Worm (Caenorhabditis elegans) whole organism, young adult: ENCODE data around the gene arrd-8.

Source experiments
- F22D6.2 ChIP-seq: sonication (generic microtip); optimal IDR thresholded peaks from 2 replicates; lab custom pipeline; 2016; ENCODE audit warnings: mild to moderate bottlenecking, missing genetic modification characterization, missing compliant biosample characterization
- F33H1.4 ChIP-seq: fragments of 200-800 bp; sonication (Bioruptor generic); IDR thresholded peaks from 2 replicates; pipeline ENCODE4 v1.3.6; 2022; ENCODE audit warnings: missing genetic modification reagents, missing genetic modification characterization, missing compliant biosample characterization
- F39B2.1 ChIP-seq: fragments of 200-800 bp; sonication (Bioruptor generic); IDR thresholded peaks from 2 replicates; pipeline ENCODE4 v1.3.6; 2022; ENCODE audit warnings: missing genetic modification reagents, missing genetic modification characterization, missing compliant biosample characterization
- F55B11.4 ChIP-seq: sonication (generic microtip); optimal IDR thresholded peaks from 2 replicates; lab custom pipeline; 2016; ENCODE audit warnings: missing compliant biosample characterization, missing genetic modification characterization, borderline replicate concordance; ENCODE audit not compliant: insufficient read depth
- Y56A3A.18 ChIP-seq: fragments of 200-800 bp; sonication (Bioruptor generic); IDR thresholded peaks from 2 replicates; pipeline ENCODE4 v1.3.6; 2022; ENCODE audit warnings: missing genetic modification reagents, missing genetic modification characterization, missing compliant biosample characterization
- Y67H2A.10 ChIP-seq: fragments of 200-800 bp; sonication (Bioruptor generic); conservative IDR thresholded peaks from 2 replicates; pipeline ENCODE4 v1.3.6; 2022; ENCODE audit warnings: missing genetic modification reagents, missing genetic modification characterization, missing compliant biosample characterization
- ama-1 ChIP-seq, 3 experiments: fragments of 150-350 bp in 1 of 3; sonication (generic microtip) in 2 of 3; optimal IDR thresholded peaks; 2 replicates each; lab custom pipeline; 2014 to 2018; ENCODE audit warnings: missing biosample characterization in 2 of 3, missing genetic modification characterization in 2 of 3, missing genetic modification reagents in 2 of 3
- aptf-3 ChIP-seq: fragments of 200-800 bp; sonication (Bioruptor generic); IDR thresholded peaks from 2 replicates; pipeline ENCODE4 v1.3.6; 2022; ENCODE audit warnings: missing genetic modification characterization, missing compliant biosample characterization
- atf-7 ChIP-seq: sonication (generic microtip); optimal IDR thresholded peaks from 2 replicates; lab custom pipeline; 2017; ENCODE audit warnings: mild to moderate bottlenecking, missing genetic modification characterization, missing compliant biosample characterization
- attf-6 ChIP-seq: fragments of 200-800 bp; sonication (Bioruptor generic); IDR thresholded peaks from 2 replicates; pipeline ENCODE4 v1.3.6; 2022; ENCODE audit warnings: missing genetic modification reagents, missing genetic modification characterization, missing compliant biosample characterization
- cebp-2 ChIP-seq: fragments of 200-800 bp; sonication (Bioruptor generic); IDR thresholded peaks from 2 replicates; pipeline ENCODE4 v1.3.6; 2022; ENCODE audit warnings: missing genetic modification characterization, missing compliant biosample characterization
- ceh-27 ChIP-seq: fragments of 200-800 bp; sonication (Bioruptor generic); optimal IDR thresholded peaks from 2 replicates; lab custom pipeline; 2018; ENCODE audit warnings: mild to moderate bottlenecking, missing genetic modification characterization, moderate library complexity, missing compliant biosample characterization
- ceh-79 ChIP-seq: sonication (generic microtip); optimal IDR thresholded peaks from 2 replicates; lab custom pipeline; 2017; ENCODE audit warnings: mild to moderate bottlenecking, missing genetic modification characterization, missing compliant biosample characterization
- chd-7 ChIP-seq: sonication (generic microtip); optimal IDR thresholded peaks from 2 replicates; lab custom pipeline; 2016; ENCODE audit warnings: mild to moderate bottlenecking, missing genetic modification characterization, moderate library complexity, missing compliant biosample characterization
- egl-18 ChIP-seq: fragments of 200-800 bp; sonication (Bioruptor generic); IDR thresholded peaks from 2 replicates; pipeline ENCODE4 v1.3.6; 2022; ENCODE audit warnings: missing genetic modification reagents, missing genetic modification characterization, missing compliant biosample characterization
- egrh-3 ChIP-seq: fragments of 200-800 bp; sonication (Bioruptor generic); IDR thresholded peaks from 2 replicates; pipeline ENCODE4 v1.3.6; 2022; ENCODE audit warnings: missing genetic modification reagents, missing genetic modification characterization, missing compliant biosample characterization
- fkh-3 ChIP-seq: sonication (generic microtip); optimal IDR thresholded peaks from 2 replicates; lab custom pipeline; 2016; ENCODE audit warnings: mild to moderate bottlenecking, missing genetic modification characterization, missing compliant biosample characterization
- him-1 ChIP-seq: sonication (generic microtip); optimal IDR thresholded peaks from 2 replicates; lab custom pipeline; 2016; ENCODE audit warnings: missing genotype, missing genetic modification reagents, missing genetic modification characterization, missing compliant biosample characterization
- hlh-12 ChIP-seq: sonication (generic microtip); optimal IDR thresholded peaks from 2 replicates; lab custom pipeline; 2016; ENCODE audit warnings: missing genetic modification characterization, missing compliant biosample characterization
- hlh-26 ChIP-seq: fragments of 200-800 bp; sonication (Bioruptor generic); conservative IDR thresholded peaks from 2 replicates; pipeline ENCODE4 v1.3.6; 2022; ENCODE audit warnings: missing genetic modification reagents, missing genetic modification characterization, missing compliant biosample characterization
- hmg-20 ChIP-seq: fragments of 200-800 bp; sonication (Bioruptor generic); IDR thresholded peaks from 2 replicates; pipeline ENCODE4 v1.3.6; 2022; ENCODE audit warnings: missing genetic modification reagents, missing genetic modification characterization, missing compliant biosample characterization
- hsf-1 ChIP-seq: fragments of 200-800 bp; sonication (Bioruptor generic); IDR thresholded peaks from 2 replicates; pipeline ENCODE4 v1.3.6; 2022; ENCODE audit warnings: missing genetic modification reagents, missing genetic modification characterization, missing compliant biosample characterization
- let-526 ChIP-seq: fragments of 200-800 bp; sonication (Bioruptor generic); IDR thresholded peaks from 2 replicates; pipeline ENCODE4 v1.3.6; 2022; ENCODE audit warnings: missing genetic modification reagents, missing genetic modification characterization, missing compliant biosample characterization
- let-607 ChIP-seq, 2 experiments: fragments of 200-800 bp in 1 of 2; sonication (Bioruptor generic) in 1 of 2; sonication (generic microtip) in 1 of 2; optimal IDR thresholded peaks; 2 replicates each; lab custom pipeline; 2016 to 2018; ENCODE audit warnings: mild to moderate bottlenecking in 2 of 2, missing compliant biosample characterization in 2 of 2, missing genetic modification characterization in 2 of 2, moderate library complexity in 2 of 2, missing genotype in 1 of 2
- lsl-1 ChIP-seq: fragments of 200-800 bp; sonication (Bioruptor generic); optimal IDR thresholded peaks from 2 replicates; lab custom pipeline; 2018; ENCODE audit warnings: mild to moderate bottlenecking, missing genetic modification characterization, moderate library complexity, missing compliant biosample characterization
- lsy-27 ChIP-seq: sonication (generic microtip); optimal IDR thresholded peaks from 2 replicates; lab custom pipeline; 2017; ENCODE audit warnings: missing genetic modification characterization, mild to moderate bottlenecking, missing compliant biosample characterization, antibody characterized with exemption, missing genotype, borderline replicate concordance; ENCODE audit not compliant: insufficient read depth
- madf-6 ChIP-seq: fragments of 200-800 bp; sonication (Bioruptor generic); IDR thresholded peaks from 2 replicates; pipeline ENCODE4 v1.3.6; 2022; ENCODE audit warnings: missing genetic modification reagents, missing genetic modification characterization, missing compliant biosample characterization
- mcd-1 ChIP-seq: fragments of 200-800 bp; sonication (Bioruptor generic); IDR thresholded peaks from 2 replicates; pipeline ENCODE4 v1.3.6; 2022; ENCODE audit warnings: missing genetic modification reagents, missing genetic modification characterization, missing compliant biosample characterization
- nfyb-1 ChIP-seq: fragments of 200-800 bp; sonication (Bioruptor generic); IDR thresholded peaks from 2 replicates; pipeline ENCODE4 v1.3.6; 2022; ENCODE audit warnings: missing genetic modification reagents, missing genetic modification characterization, missing compliant biosample characterization
- nhr-80 ChIP-seq: sonication (generic microtip); optimal IDR thresholded peaks from 2 replicates; lab custom pipeline; 2016; ENCODE audit warnings: missing genetic modification characterization, missing compliant biosample characterization
- pha-4 ChIP-seq: fragments of 150-350 bp; sonication (generic microtip); optimal IDR thresholded peaks from 2 replicates; lab custom pipeline; 2014; ENCODE audit warnings: missing biosample characterization, missing genetic modification reagents, missing genetic modification characterization
- rcor-1 ChIP-seq: fragments of 200-800 bp; sonication (Bioruptor generic); IDR thresholded peaks from 2 replicates; pipeline ENCODE4 v1.3.6; 2022; ENCODE audit warnings: missing genetic modification reagents, missing genetic modification characterization, missing compliant biosample characterization
- sdz-38 ChIP-seq: sonication (generic microtip); optimal IDR thresholded peaks from 2 replicates; lab custom pipeline; 2016; ENCODE audit warnings: missing genotype, missing genetic modification characterization, missing compliant biosample characterization
- sea-2 ChIP-seq: fragments of 200-800 bp; sonication (Bioruptor generic); IDR thresholded peaks from 2 replicates; pipeline ENCODE4 v1.3.6; 2022; ENCODE audit warnings: missing genetic modification characterization, missing compliant biosample characterization
- snpc-3.4 ChIP-seq: sonication (generic microtip); optimal IDR thresholded peaks from 2 replicates; lab custom pipeline; 2017; ENCODE audit warnings: missing genetic modification characterization, mild to moderate bottlenecking, missing compliant biosample characterization, antibody characterized with exemption, moderate library complexity, missing genotype, missing genetic modification reagents
- snpc-4 ChIP-seq, 5 experiments: fragments of 150-350 bp in 1 of 5; sonication (generic microtip) in 4 of 5; optimal IDR thresholded peaks; 2 replicates each; lab custom pipeline; 2014 to 2018; ENCODE audit warnings: missing genetic modification characterization in 5 of 5, missing biosample characterization in 3 of 5, antibody characterized with exemption in 2 of 5, mild to moderate bottlenecking in 2 of 5, missing compliant biosample characterization in 2 of 5, missing genotype in 2 of 5, moderate library complexity in 2 of 5, missing genetic modification reagents in 1 of 5
- tbx-9 ChIP-seq: sonication (generic microtip); optimal IDR thresholded peaks from 2 replicates; lab custom pipeline; 2016; ENCODE audit warnings: borderline replicate concordance, missing genetic modification characterization, inconsistent platforms, missing compliant biosample characterization
- unc-62 ChIP-seq: fragments of 150-350 bp; optimal IDR thresholded peaks from 2 replicates; lab custom pipeline; 2014; ENCODE audit warnings: missing biosample characterization, missing genetic modification reagents, missing genetic modification characterization
- zfh-2 ChIP-seq: fragments of 200-800 bp; sonication (Bioruptor generic); conservative IDR thresholded peaks from 2 replicates; pipeline ENCODE4 v1.3.6; 2022; ENCODE audit warnings: missing genetic modification reagents, missing genetic modification characterization, missing compliant biosample characterization
- ztf-22 ChIP-seq: fragments of 200-800 bp; sonication (Bioruptor generic); optimal IDR thresholded peaks from 2 replicates; lab custom pipeline; 2018; ENCODE audit warnings: mild to moderate bottlenecking, missing genetic modification characterization, moderate library complexity, missing compliant biosample characterization

Gene arrd-8

ce11 chrII:12064680-12065135 is at the start of gene arrd-8:
Gene arrd-8, plus strand, starts transcription at chrII:12065085.
- peak; percentile 28 for TF ChIP-seq nhr-80 (tag; lab: Kevin White, UChicago)
- TF ChIP-seq zfh-2 (GFP tag; lab: Robert Waterston, UW) = no peak
- no peak for TF ChIP-seq him-1 (tag; lab: Kevin White, UChicago)
- no peak for TF ChIP-seq sea-2 (GFP tag; lab: Robert Waterston, UW)
- TF ChIP-seq, all 124 proteins: peak for 1

ce11 chrII:12023315-12023878 is 41.5 kb upstream of the arrd-8 start, which contains the start of gene Y17G7B.12:
Gene Y17G7B.12, plus strand, starts transcription at chrII:12023861.
- TF ChIP-seq ceh-79 (no peak), chd-7 (tag; lab: Kevin White, UChicago) (no peak), hsf-1 (GFP tag; lab: Robert Waterston, UW) (no peak), rcor-1 (GFP tag; lab: Robert Waterston, UW) (no peak), hlh-26 (GFP tag; lab: Robert Waterston, UW) (no peak), Y67H2A.10 (GFP tag; lab: Robert Waterston, UW) (no peak), sdz-38 (no peak), let-526 (GFP tag; lab: Robert Waterston, UW) (no peak), F22D6.2 (no peak), egl-18 (no peak), F39B2.1 (GFP tag; lab: Robert Waterston, UW) (no peak), ztf-22 (GFP tag; lab: Kevin White, UChicago) (no peak), mcd-1 (GFP tag; lab: Robert Waterston, UW) (no peak), attf-6 (no peak), tbx-9 (no peak), F55B11.4 (tag; lab: Kevin White, UChicago) (no peak), nfyb-1 (GFP tag; lab: Robert Waterston, UW) (no peak), snpc-3.4 (tag; lab: Kevin White, UChicago) (no peak)

ce11 chrII:12027697-12028245 is 37.1 kb upstream of the arrd-8 start, which contains the start of gene Y17G7B.8:
Gene Y17G7B.8, minus strand, starts transcription at chrII:12027747.
- TF ChIP-seq snpc-4 (GFP tag; optimal IDR thresholded peaks at IDR 0.05; lab: Kevin White, UChicago) = no peak
- no peak for TF ChIP-seq snpc-4 (tag; optimal IDR thresholded peaks at IDR 0.05; lab: Kevin White, UChicago)
- peak; percentile 68 for TF ChIP-seq nhr-80 (tag; lab: Kevin White, UChicago)
- TF ChIP-seq lsl-1 (GFP tag; lab: Kevin White, UChicago) = peak; percentile 15
- TF ChIP-seq let-526 (GFP tag; lab: Robert Waterston, UW) = no peak
- TF ChIP-seq madf-6 (GFP tag; lab: Robert Waterston, UW) = peak; percentile 18; the same call in 1 of the 2 replicates
- no peak for TF ChIP-seq ama-1 (optimal IDR thresholded peaks at IDR 0.05; lab: Kevin White, UChicago)
- TF ChIP-seq ama-1 (GFP tag; optimal IDR thresholded peaks at IDR 0.05; lab: Kevin White, UChicago) = no peak
- TF ChIP-seq pha-4 (tag; lab: Kevin White, UChicago) = peak; percentile 66
- peak; percentile 73 to 80 for TF ChIP-seq let-607 (tag; optimal IDR thresholded peaks at IDR 0.05; lab: Kevin White, UChicago)
- peak; percentile 56 for TF ChIP-seq unc-62 (GFP tag; lab: Kevin White, UChicago)
- no peak for TF ChIP-seq aptf-3 (GFP tag; lab: Robert Waterston, UW)

- TF ChIP-seq F22D6.2 = no peak
- TF ChIP-seq egrh-3 (GFP tag; lab: Robert Waterston, UW) = no peak
- TF ChIP-seq Y56A3A.18 (GFP tag; lab: Robert Waterston, UW) = no peak
- TF ChIP-seq nhr-80 (tag; lab: Kevin White, UChicago) = no peak
- TF ChIP-seq ztf-22 (GFP tag; lab: Kevin White, UChicago) = no peak
- TF ChIP-seq cebp-2 (GFP tag; lab: Robert Waterston, UW) = no peak
- TF ChIP-seq fkh-3 (tag; lab: Kevin White, UChicago) = no peak
- TF ChIP-seq lsy-27 (tag; lab: Kevin White, UChicago) = no peak
- TF ChIP-seq hmg-20 (GFP tag; lab: Robert Waterston, UW) = no peak
- no peak for TF ChIP-seq ceh-27
- no peak for TF ChIP-seq F33H1.4
- no peak for TF ChIP-seq hlh-26 (GFP tag; lab: Robert Waterston, UW)
- no peak for TF ChIP-seq unc-62 (GFP tag; lab: Kevin White, UChicago)
- no peak for TF ChIP-seq zfh-2 (GFP tag; lab: Robert Waterston, UW)
- no peak for TF ChIP-seq hlh-12 (tag; lab: Kevin White, UChicago)
- no peak for TF ChIP-seq atf-7 (tag; lab: Kevin White, UChicago)
These were observed 36.2 kb upstream of the arrd-8 start for ce11 chrII:12028707-12029106.
